Fruit fly (Drosophila melanogaster): ENCODE results near the gene fig.

fig gene

DNA sequence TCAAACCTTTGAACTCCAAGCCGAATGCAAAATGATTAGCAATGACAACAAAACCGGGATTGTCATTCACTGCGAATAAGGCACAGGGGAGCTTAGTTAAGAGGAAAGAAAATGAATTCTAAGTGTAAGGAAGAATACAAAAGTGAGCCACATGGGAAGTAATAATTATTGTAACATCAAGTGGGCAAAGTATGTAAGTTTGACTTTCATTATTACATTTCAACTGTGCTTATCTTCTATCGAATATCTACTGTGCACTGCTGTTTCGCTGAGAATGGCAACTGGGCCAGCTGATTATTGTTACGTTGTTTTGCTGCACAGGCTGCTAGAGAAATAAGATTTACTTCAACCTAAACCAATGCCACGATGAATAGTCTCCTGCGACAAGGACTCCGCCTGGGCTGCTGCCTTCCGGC is 43.6 kb downstream of the fig start, which contains the start of the genes CG7601 and CIA30:
Gene CG7601, minus strand, starts transcription at position 68 of the 416 bp plus-strand sequence.
Gene CIA30, plus strand, starts transcription at position 288 of the 416 bp plus-strand sequence.
- TF ChIP-seq ey (GFP tag; optimal IDR thresholded peaks at IDR 0.05) (peak; percentile 99), Rel (GFP tag; optimal IDR thresholded peaks at IDR 0.05) (peak; percentile 85), Rel (tag; optimal IDR thresholded peaks at IDR 0.05) (peak; percentile 93), Hr78 (GFP tag; optimal IDR thresholded peaks at IDR 0.05) (no peak), dl (GFP tag; optimal IDR thresholded peaks at IDR 0.05; ENCODE audit: insufficient read depth in 1 of 2, partially characterized antibody in 2 of 2) (no peak), Hr83 (GFP tag; optimal IDR thresholded peaks at IDR 0.05; ENCODE audit: poor library complexity, severe bottlenecking) (peak; percentile 98), Vsx2 (GFP tag; optimal IDR thresholded peaks at IDR 0.05; ENCODE audit: partially characterized antibody) (no peak), CG9705 (GFP tag; optimal IDR thresholded peaks at IDR 0.05) (peak; percentile 99), dmrt93B (GFP tag; optimal IDR thresholded peaks at IDR 0.05) (peak; percentile 99), dsf (GFP tag; optimal IDR thresholded peaks at IDR 0.05; ENCODE audit: borderline replicate concordance) (peak; percentile 95), Hnf4 (GFP tag; optimal IDR thresholded peaks at IDR 0.05) (peak; percentile 99), Abd-B (GFP tag; optimal IDR thresholded peaks at IDR 0.05) (no peak), sage (GFP tag; optimal IDR thresholded peaks at IDR 0.05) (peak; percentile 96), fru (GFP tag; optimal IDR thresholded peaks at IDR 0.05) (peak; percentile 99), rgr (GFP tag; optimal IDR thresholded peaks at IDR 0.05) (peak; percentile 99), Myc (optimal IDR thresholded peaks at IDR 0.05) (no peak), CrebA (GFP tag; optimal IDR thresholded peaks at IDR 0.05; ENCODE audit: borderline replicate concordance) (no peak), foxo (GFP tag; optimal IDR thresholded peaks at IDR 0.05) (peak; percentile 96 to 99), sv (GFP tag; optimal IDR thresholded peaks at IDR 0.05) (peak; percentile 98), pan (optimal IDR thresholded peaks at IDR 0.05) (no peak), brk (GFP tag; optimal IDR thresholded peaks at IDR 0.05) (no peak), HLH106 (tag; optimal IDR thresholded peaks at IDR 0.05) (peak; percentile 99), Sp1 (GFP tag; optimal IDR thresholded peaks at IDR 0.05) (peak; percentile 98), jim (GFP tag; optimal IDR thresholded peaks at IDR 0.05) (peak; percentile 96), N (GFP tag; optimal IDR thresholded peaks at IDR 0.05) (no peak), h (GFP tag; optimal IDR thresholded peaks at IDR 0.05) (peak; percentile 99), Dif (GFP tag; optimal IDR thresholded peaks at IDR 0.05; ENCODE audit: partially characterized antibody) (no peak), tai (GFP tag; optimal IDR thresholded peaks at IDR 0.05) (no peak), psq (GFP tag; optimal IDR thresholded peaks at IDR 0.05) (peak; percentile 96), usp (GFP tag; optimal IDR thresholded peaks at IDR 0.05) (no peak), Mio (GFP tag; optimal IDR thresholded peaks at IDR 0.05) (peak; percentile 93), lola (GFP tag; optimal IDR thresholded peaks at IDR 0.05) (no peak), Jra (GFP tag; optimal IDR thresholded peaks at IDR 0.05) (peak; percentile 98), br (GFP tag; optimal IDR thresholded peaks at IDR 0.05) (peak; percentile 99), CG32264 (GFP tag; optimal IDR thresholded peaks at IDR 0.05) (peak; percentile 98), woc (GFP tag; optimal IDR thresholded peaks at IDR 0.05) (peak; percentile 100), OdsH (GFP tag; optimal IDR thresholded peaks at IDR 0.05) (peak; percentile 98), Dfd (GFP tag; optimal IDR thresholded peaks at IDR 0.05) (peak; percentile 98), GATAd (GFP tag; optimal IDR thresholded peaks at IDR 0.05) (peak; percentile 94)

All from whole organism, wandering third instar larva.